Fruit fly (Drosophila melanogaster) whole organism, wandering third instar larva: Measurements from ENCODE around the gene CG46311.

Source experiments
- Abd-B ChIP-seq: fragments of >200 bp; optimal IDR thresholded peaks from 2 replicates; lab custom pipeline; 2017; ENCODE audit warnings: missing biosample characterization, missing genetic modification characterization
- CG32264 ChIP-seq: fragments of 200-800 bp; sonication (Bioruptor generic); optimal IDR thresholded peaks from 2 replicates; lab custom pipeline; 2016; ENCODE audit warnings: missing biosample characterization, missing genetic modification characterization
- CrebA ChIP-seq: fragments of 200-800 bp; sonication (Bioruptor generic); optimal IDR thresholded peaks from 2 replicates; lab custom pipeline; 2016; ENCODE audit warnings: missing biosample characterization, mild to moderate bottlenecking, missing genetic modification characterization, borderline replicate concordance
- Dfd ChIP-seq: fragments of >200 bp; optimal IDR thresholded peaks from 2 replicates; lab custom pipeline; 2017; ENCODE audit warnings: missing biosample characterization, missing genetic modification characterization
- Dif ChIP-seq: fragments of 200-275, 200-300 bp; sonication (Bioruptor generic); optimal IDR thresholded peaks from 2 replicates; lab custom pipeline; 2018; ENCODE audit warnings: missing biosample characterization, missing genetic modification characterization; ENCODE audit not compliant: partially characterized antibody
- GATAd ChIP-seq: sonication (Bioruptor generic); optimal IDR thresholded peaks from 2 replicates; lab custom pipeline; 2016; ENCODE audit warnings: missing biosample characterization, missing genetic modification characterization
- HLH106 ChIP-seq: fragments of 200-800 bp; optimal IDR thresholded peaks from 3 replicates; lab custom pipeline; 2019; ENCODE audit warnings: missing biosample characterization, mild to moderate bottlenecking, missing genetic modification characterization, moderate library complexity
- Hnf4 ChIP-seq: fragments of 200-800 bp; sonication (Bioruptor generic); optimal IDR thresholded peaks from 2 replicates; lab custom pipeline; 2016; ENCODE audit warnings: missing biosample characterization, mild to moderate bottlenecking, missing genetic modification characterization
- Hr78 ChIP-seq: fragments of >200 bp; optimal IDR thresholded peaks from 2 replicates; lab custom pipeline; 2017; ENCODE audit warnings: missing biosample characterization, missing genetic modification characterization
- Hr83 ChIP-seq: fragments of 200-300 bp; sonication (Bioruptor generic); optimal IDR thresholded peaks from 2 replicates; lab custom pipeline; 2016; ENCODE audit warnings: missing biosample characterization, mild to moderate bottlenecking, missing genetic modification characterization, moderate library complexity; ENCODE audit not compliant: poor library complexity, severe bottlenecking
- Mio ChIP-seq: sonication (Bioruptor generic); optimal IDR thresholded peaks from 2 replicates; lab custom pipeline; 2016; ENCODE audit warnings: missing biosample characterization, missing genetic modification characterization
- N ChIP-seq: fragments of >200 bp; optimal IDR thresholded peaks from 2 replicates; lab custom pipeline; 2018; ENCODE audit warnings: missing biosample characterization, missing external identifiers, missing genetic modification characterization
- OdsH ChIP-seq: fragments of 200-800 bp; sonication (Bioruptor generic); optimal IDR thresholded peaks from 2 replicates; lab custom pipeline; 2016; ENCODE audit warnings: missing biosample characterization, mild to moderate bottlenecking, missing genetic modification characterization
- Rel ChIP-seq, 2 experiments: fragments of 200-800 bp; sonication (Bioruptor generic) in 1 of 2; optimal IDR thresholded peaks; 2 replicates in 1 of 2; 3 replicates in 1 of 2; lab custom pipeline; 2016 to 2019; ENCODE audit warnings: mild to moderate bottlenecking in 2 of 2, missing biosample characterization in 2 of 2, missing genetic modification characterization in 2 of 2, moderate library complexity in 1 of 2
- Sp1 ChIP-seq: fragments of 200-800 bp; sonication (Bioruptor generic); optimal IDR thresholded peaks from 3 replicates; lab custom pipeline; 2019; ENCODE audit warnings: missing biosample characterization, mild to moderate bottlenecking, missing genetic modification characterization, moderate library complexity
- Vsx2 ChIP-seq: fragments of 200-300, 225-300 bp; sonication (Bioruptor generic); optimal IDR thresholded peaks from 2 replicates; lab custom pipeline; 2018; ENCODE audit warnings: missing biosample characterization, missing genetic modification characterization; ENCODE audit not compliant: partially characterized antibody
- br ChIP-seq: fragments of 200-800 bp; sonication (Bioruptor generic); optimal IDR thresholded peaks from 2 replicates; lab custom pipeline; 2016; ENCODE audit warnings: missing biosample characterization, missing genetic modification characterization
- brk ChIP-seq: fragments of 200-800 bp; sonication (Bioruptor generic); optimal IDR thresholded peaks from 2 replicates; lab custom pipeline; 2016; ENCODE audit warnings: missing biosample characterization, mild to moderate bottlenecking, missing genetic modification characterization
- dl ChIP-seq, 2 experiments: fragments of 175-275, 200-275 bp in 1 of 2; fragments of 200-275 bp in 1 of 2; sonication (Bioruptor generic); optimal IDR thresholded peaks; lab custom pipeline; 2018; ENCODE audit warnings: mild to moderate bottlenecking in 2 of 2, missing biosample characterization in 2 of 2, missing genetic modification characterization in 2 of 2, moderate library complexity in 2 of 2; ENCODE audit not compliant: partially characterized antibody in 2 of 2, insufficient read depth in 1 of 2
- dmrt93B ChIP-seq: fragments of 200-800 bp; sonication (Bioruptor generic); optimal IDR thresholded peaks from 2 replicates; lab custom pipeline; 2018; ENCODE audit warnings: missing biosample characterization, mild to moderate bottlenecking, missing genetic modification characterization
- dsf ChIP-seq: sonication (Bioruptor generic); optimal IDR thresholded peaks from 2 replicates; lab custom pipeline; 2016; ENCODE audit warnings: missing biosample characterization, missing genetic modification characterization, borderline replicate concordance
- ey ChIP-seq: fragments of 200-800 bp; sonication (Bioruptor generic); optimal IDR thresholded peaks from 2 replicates; lab custom pipeline; 2016; ENCODE audit warnings: missing biosample characterization, missing genetic modification characterization
- foxo ChIP-seq, 2 experiments: fragments of 200-800 bp; sonication (Bioruptor generic); optimal IDR thresholded peaks; 2 replicates in 1 of 2; 3 replicates in 1 of 2; lab custom pipeline; 2016 to 2017; ENCODE audit warnings: missing biosample characterization in 2 of 2, missing genetic modification characterization in 2 of 2
- fru ChIP-seq: fragments of 200-800 bp; sonication (Bioruptor generic); optimal IDR thresholded peaks from 3 replicates; lab custom pipeline; 2016; ENCODE audit warnings: missing biosample characterization, mild to moderate bottlenecking, missing genetic modification characterization
- h ChIP-seq: fragments of 200-800 bp; sonication (Bioruptor generic); optimal IDR thresholded peaks from 3 replicates; lab custom pipeline; 2016; ENCODE audit warnings: missing biosample characterization, mild to moderate bottlenecking, missing genetic modification characterization
- jim ChIP-seq: fragments of 175-275, 200-325 bp; sonication (Bioruptor generic); optimal IDR thresholded peaks from 2 replicates; lab custom pipeline; 2016; ENCODE audit warnings: missing biosample characterization, mild to moderate bottlenecking, missing genetic modification characterization
- lola ChIP-seq: fragments of >200 bp; optimal IDR thresholded peaks from 2 replicates; lab custom pipeline; 2017; ENCODE audit warnings: missing biosample characterization, missing genetic modification characterization
- pan ChIP-seq: fragments of >200 bp; optimal IDR thresholded peaks from 2 replicates; lab custom pipeline; 2017
- psq ChIP-seq: fragments of 200-800 bp; sonication (Bioruptor generic); optimal IDR thresholded peaks from 3 replicates; lab custom pipeline; 2017; ENCODE audit warnings: missing biosample characterization, mild to moderate bottlenecking, missing genetic modification characterization, moderate library complexity
- rgr ChIP-seq: fragments of 200-800 bp; sonication (Bioruptor generic); optimal IDR thresholded peaks from 3 replicates; lab custom pipeline; 2016; ENCODE audit warnings: missing biosample characterization, mild to moderate bottlenecking, missing genetic modification characterization
- sage ChIP-seq: fragments of 200-800 bp; sonication (Bioruptor generic); optimal IDR thresholded peaks from 2 replicates; lab custom pipeline; 2016; ENCODE audit warnings: missing biosample characterization, mild to moderate bottlenecking, missing genetic modification characterization
- sv ChIP-seq: fragments of 200-800 bp; sonication (Bioruptor generic); optimal IDR thresholded peaks from 3 replicates; lab custom pipeline; 2016; ENCODE audit warnings: missing biosample characterization, missing genetic modification characterization
- usp ChIP-seq: fragments of >200 bp; optimal IDR thresholded peaks from 2 replicates; lab custom pipeline; 2017; ENCODE audit warnings: missing biosample characterization, missing genetic modification characterization
- woc ChIP-seq: sonication (Bioruptor generic); optimal IDR thresholded peaks from 2 replicates; lab custom pipeline; 2016; ENCODE audit warnings: missing biosample characterization, mild to moderate bottlenecking, missing genetic modification characterization

CG46311 gene

dm6 chrX:13563042-13563441, 581 bp upstream of the CG46311 start:
- TF ChIP-seq Hr83 (GFP tag; lab: Kevin White, UChicago), result no peak
- TF ChIP-seq lola (GFP tag; lab: Kevin White, UChicago), result no peak
- no peak for TF ChIP-seq GATAd (GFP tag; lab: Kevin White, UChicago)
- no peak for TF ChIP-seq psq (GFP tag; lab: Kevin White, UChicago)
- TF ChIP-seq CG32264, result no peak
- TF ChIP-seq sage (GFP tag; lab: Kevin White, UChicago), result no peak
- no peak for TF ChIP-seq Hr78
- TF ChIP-seq jim (GFP tag; lab: Kevin White, UChicago), result no peak
- no peak for TF ChIP-seq Abd-B

DNA sequence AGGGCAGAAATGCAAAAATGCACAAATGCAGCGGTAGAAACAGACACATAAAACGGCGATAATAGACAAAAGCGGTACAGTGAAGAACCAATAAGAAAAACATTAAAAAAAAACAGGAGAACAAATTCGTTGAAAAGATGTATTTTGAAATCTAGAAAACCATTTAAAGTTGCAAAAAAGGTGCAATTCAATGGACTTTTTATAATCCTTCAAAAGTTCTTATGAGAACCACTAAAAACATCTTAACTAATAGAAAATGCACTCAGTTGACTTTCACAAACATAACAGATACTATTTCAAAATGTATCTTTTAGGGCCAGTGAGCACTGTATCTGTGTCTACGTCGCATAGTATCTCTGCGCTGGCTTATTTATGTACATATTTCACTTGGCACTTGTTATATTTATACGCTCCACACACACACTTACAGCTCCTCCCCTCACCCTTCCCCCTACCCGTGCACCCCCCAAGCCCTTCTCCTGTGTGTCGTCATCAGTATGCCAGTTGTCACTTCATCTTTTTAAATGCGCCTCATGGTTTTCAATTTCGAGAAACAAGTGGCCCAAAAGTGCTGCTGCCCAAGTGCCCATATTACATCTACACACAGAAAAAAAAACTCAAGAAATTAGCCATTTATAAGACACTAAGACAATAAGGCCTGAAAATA, 2.0 kb downstream of the CG46311 start:
- no peak for TF ChIP-seq psq (GFP tag; lab: Kevin White, UChicago)
- TF ChIP-seq foxo (GFP tag; optimal IDR thresholded peaks at IDR 0.05; lab: Kevin White, UChicago), result no peak
- no peak for TF ChIP-seq br (GFP tag; lab: Kevin White, UChicago)
- no peak for TF ChIP-seq Vsx2 (GFP tag; lab: Kevin White, UChicago)
- no peak for TF ChIP-seq jim (GFP tag; lab: Kevin White, UChicago)
- no peak for TF ChIP-seq Rel (GFP tag; optimal IDR thresholded peaks at IDR 0.05; lab: Kevin White, UChicago)
- no peak for TF ChIP-seq Rel (tag; optimal IDR thresholded peaks at IDR 0.05; lab: Kevin White, UChicago)
- TF ChIP-seq Dfd (GFP tag; lab: Kevin White, UChicago), result no peak
- no peak for TF ChIP-seq GATAd (GFP tag; lab: Kevin White, UChicago)
- no peak for TF ChIP-seq Hnf4 (GFP tag; lab: Kevin White, UChicago)
- no peak for TF ChIP-seq dmrt93B
- TF ChIP-seq pan (lab: Kevin White, UChicago), result no peak
- TF ChIP-seq dl (GFP tag; optimal IDR thresholded peaks at IDR 0.05; lab: Kevin White, UChicago; ENCODE audit: insufficient read depth in 1 of 2, partially characterized antibody in 2 of 2), result no peak
- TF ChIP-seq CrebA, result no peak
- no peak for TF ChIP-seq dsf (GFP tag; lab: Kevin White, UChicago)

- TF ChIP-seq Hnf4 (GFP tag; lab: Kevin White, UChicago) (peak; percentile 22), usp (GFP tag; lab: Kevin White, UChicago) (no peak), Dfd (GFP tag; lab: Kevin White, UChicago) (no peak), sv (GFP tag; lab: Kevin White, UChicago) (no peak), jim (GFP tag; lab: Kevin White, UChicago) (no peak), foxo (GFP tag; optimal IDR thresholded peaks at IDR 0.05; lab: Kevin White, UChicago) (peak in 1 of 2 experiments; percentile 52), dl (GFP tag; optimal IDR thresholded peaks at IDR 0.05; lab: Kevin White, UChicago; ENCODE audit: insufficient read depth in 1 of 2, partially characterized antibody in 2 of 2) (no peak), woc (GFP tag; lab: Kevin White, UChicago) (no peak), pan (lab: Kevin White, UChicago) (no peak), N (GFP tag; lab: Kevin White, UChicago) (no peak), CG32264 (no peak), Dif (no peak), Sp1 (GFP tag; lab: Kevin White, UChicago) (no peak), rgr (GFP tag; lab: Kevin White, UChicago) (peak; percentile 16), fru (peak; percentile 57), brk (no peak), Mio (GFP tag; lab: Kevin White, UChicago) (no peak), CrebA (no peak), OdsH (no peak), Abd-B (no peak), br (GFP tag; lab: Kevin White, UChicago) (peak; percentile 41), sage (GFP tag; lab: Kevin White, UChicago) (no peak), GATAd (GFP tag; lab: Kevin White, UChicago) (no peak), psq (GFP tag; lab: Kevin White, UChicago) (peak; percentile 25), h (GFP tag; lab: Kevin White, UChicago) (peak; percentile 32), ey (GFP tag; lab: Kevin White, UChicago) (peak; percentile 38), HLH106 (tag; lab: Kevin White, UChicago) (no peak), dsf (GFP tag; lab: Kevin White, UChicago) (no peak)
Measured at dm6 chrX:13568127-13568526, 4.5 kb downstream of the CG46311 start.
